Fruit fly (Drosophila melanogaster) whole organism, embryonic: Measurements from ENCODE around the gene Atg12.
A peak's percentile ranks its signal among the peaks of the same experiment; 100 is the strongest.

ENCODE experiments used
- CG10267 ChIP-seq: fragments of 200-800 bp; sonication (Bioruptor generic); optimal IDR thresholded peaks from 2 replicates; lab custom pipeline; 2018; ENCODE audit warnings: missing biosample characterization, mild to moderate bottlenecking, missing genetic modification characterization, moderate library complexity
- CG11085 ChIP-seq: fragments of 200-800 bp; sonication (Bioruptor generic); IDR thresholded peaks from 2 replicates; pipeline ENCODE4 v1.3.6; 2022; ENCODE audit warnings: missing biosample characterization, missing genetic modification characterization
- CG11560 ChIP-seq: fragments of 200-800 bp; sonication (Bioruptor generic); IDR thresholded peaks from 3 replicates; pipeline ENCODE4 v1.3.6; 2022; ENCODE audit warnings: missing biosample characterization, missing genetic modification characterization
- CG11696 ChIP-seq: fragments of 200-800 bp; sonication (Bioruptor generic); IDR thresholded peaks from 2 replicates; pipeline ENCODE4 v1.3.6; 2022; ENCODE audit warnings: missing biosample characterization, missing genetic modification characterization
- CG12104 ChIP-seq: fragments of 200-800 bp; sonication (Bioruptor generic); optimal IDR thresholded peaks from 3 replicates; lab custom pipeline; 2016; ENCODE audit warnings: missing biosample characterization, missing genetic modification characterization
- CG12299 ChIP-seq: fragments of 200-800 bp; sonication (Bioruptor generic); optimal IDR thresholded peaks from 2 replicates; lab custom pipeline; 2018; ENCODE audit warnings: missing biosample characterization, mild to moderate bottlenecking, missing genetic modification characterization
- CG13775 ChIP-seq: fragments of 200-800 bp; sonication (Bioruptor generic); optimal IDR thresholded peaks from 3 replicates; lab custom pipeline; 2017; ENCODE audit warnings: missing biosample characterization, mild to moderate bottlenecking, missing genetic modification characterization
- CG14441 ChIP-seq: fragments of 200-800 bp; sonication (Bioruptor generic); IDR thresholded peaks from 2 replicates; pipeline ENCODE4 v1.3.6; 2022; ENCODE audit warnings: missing biosample characterization, missing genetic modification characterization
- CG15011 ChIP-seq: fragments of 200-800 bp; sonication (Bioruptor generic); optimal IDR thresholded peaks from 3 replicates; lab custom pipeline; 2018; ENCODE audit warnings: missing biosample characterization, mild to moderate bottlenecking, missing genetic modification characterization
- CG15601 ChIP-seq: fragments of 200-800 bp; sonication (Bioruptor generic); optimal IDR thresholded peaks from 3 replicates; lab custom pipeline; 2019; ENCODE audit warnings: missing biosample characterization, mild to moderate bottlenecking, missing genetic modification characterization, moderate library complexity
- CG17186 ChIP-seq: fragments of 200-800 bp; sonication (Bioruptor generic); optimal IDR thresholded peaks from 3 replicates; lab custom pipeline; 2017; ENCODE audit warnings: missing biosample characterization, missing genetic modification reagents, missing genetic modification characterization
- CG17829 ChIP-seq: fragments of 200-800 bp; optimal IDR thresholded peaks from 2 replicates; lab custom pipeline; 2019; ENCODE audit warnings: missing biosample characterization, mild to moderate bottlenecking, missing genetic modification characterization, moderate library complexity
- CG1832 ChIP-seq: fragments of 200-800 bp; sonication (Bioruptor generic); optimal IDR thresholded peaks from 2 replicates; lab custom pipeline; 2017; ENCODE audit warnings: missing biosample characterization, mild to moderate bottlenecking, missing genetic modification characterization, inconsistent platforms
- CG18599 ChIP-seq: fragments of 200-800 bp; sonication (Bioruptor generic); optimal IDR thresholded peaks from 3 replicates; lab custom pipeline; 2017; ENCODE audit warnings: missing biosample characterization, missing genetic modification characterization, mild to moderate bottlenecking, moderate library complexity, missing genetic modification reagents
- CG2875 ChIP-seq: fragments of 200-800 bp; sonication (Bioruptor generic); optimal IDR thresholded peaks from 2 replicates; lab custom pipeline; 2017; ENCODE audit warnings: missing biosample characterization, mild to moderate bottlenecking, missing genetic modification characterization, missing genetic modification reagents
- CG30431 ChIP-seq: fragments of 200-800 bp; sonication (Bioruptor generic); optimal IDR thresholded peaks from 2 replicates; lab custom pipeline; 2017; ENCODE audit warnings: missing biosample characterization, missing genetic modification characterization
- CG3838 ChIP-seq: fragments of 200-800 bp; sonication (Bioruptor generic); optimal IDR thresholded peaks from 3 replicates; lab custom pipeline; 2016; ENCODE audit warnings: missing biosample characterization, missing genetic modification characterization
- CG4424 ChIP-seq: fragments of 200-800 bp; sonication (Bioruptor generic); optimal IDR thresholded peaks from 3 replicates; lab custom pipeline; 2016; ENCODE audit warnings: missing biosample characterization, missing genetic modification characterization
- CG5245 ChIP-seq: fragments of 200-800 bp; sonication (Bioruptor generic); optimal IDR thresholded peaks from 3 replicates; lab custom pipeline; 2016; ENCODE audit warnings: missing biosample characterization, missing genetic modification characterization
- CG6854 ChIP-seq: fragments of 200-800 bp; sonication (Bioruptor generic); optimal IDR thresholded peaks from 3 replicates; lab custom pipeline; 2017; ENCODE audit warnings: missing biosample characterization, mild to moderate bottlenecking, missing genetic modification characterization
- CG7271 ChIP-seq: fragments of 200-800 bp; sonication (Bioruptor generic); optimal IDR thresholded peaks from 2 replicates; lab custom pipeline; 2018; ENCODE audit warnings: missing biosample characterization, mild to moderate bottlenecking, missing genetic modification characterization, moderate library complexity
- CG7928 ChIP-seq: fragments of 200-800 bp; sonication (Bioruptor generic); optimal IDR thresholded peaks from 2 replicates; lab custom pipeline; 2017; ENCODE audit warnings: missing biosample characterization, mild to moderate bottlenecking, missing genetic modification characterization
- CG8924 ChIP-seq: fragments of 200-800 bp; optimal IDR thresholded peaks from 3 replicates; lab custom pipeline; 2019; ENCODE audit warnings: missing biosample characterization, mild to moderate bottlenecking, missing genetic modification characterization, moderate library complexity
- CG9876 ChIP-seq: fragments of 200-800 bp; sonication (Bioruptor generic); optimal IDR thresholded peaks from 2 replicates; lab custom pipeline; 2016; ENCODE audit warnings: missing biosample characterization, missing genetic modification characterization
- Dek ChIP-seq: fragments of 200-800 bp; sonication (Bioruptor generic); optimal IDR thresholded peaks from 3 replicates; lab custom pipeline; 2019; ENCODE audit warnings: missing biosample characterization, mild to moderate bottlenecking, missing genetic modification characterization, moderate library complexity
- Doc2 ChIP-seq: fragments of 200-800 bp; sonication (Bioruptor generic); IDR thresholded peaks from 2 replicates; pipeline ENCODE4 v1.3.6; 2022; ENCODE audit warnings: missing biosample characterization, missing genetic modification characterization
- Eip74EF ChIP-seq, 2 experiments: fragments of 200-800 bp in 1 of 2; fragments of >200 bp in 1 of 2; sonication (Bioruptor generic) in 1 of 2; optimal IDR thresholded peaks; 2 replicates each; lab custom pipeline; 2017 to 2019; ENCODE audit warnings: missing biosample characterization in 2 of 2, missing genetic modification characterization in 2 of 2, mild to moderate bottlenecking in 1 of 2, moderate library complexity in 1 of 2
- HLH4C ChIP-seq: fragments of 200-800 bp; sonication (Bioruptor generic); IDR thresholded peaks from 3 replicates; pipeline ENCODE4 v1.3.6; 2022; ENCODE audit warnings: missing biosample characterization, missing genetic modification characterization; ENCODE audit not compliant: partially characterized antibody
- Hmr ChIP-seq: fragments of 200-800 bp; sonication (Bioruptor generic); optimal IDR thresholded peaks from 3 replicates; lab custom pipeline; 2017; ENCODE audit warnings: mild to moderate bottlenecking, missing biosample characterization, missing genetic modification reagents, missing genetic modification characterization
- Hsf ChIP-seq: fragments of 200-800 bp; sonication (Bioruptor generic); optimal IDR thresholded peaks from 3 replicates; lab custom pipeline; 2016; ENCODE audit warnings: missing biosample characterization, missing genetic modification characterization
- Jarid2 ChIP-seq: fragments of 200-800 bp; sonication (Bioruptor generic); optimal IDR thresholded peaks from 3 replicates; lab custom pipeline; 2017; ENCODE audit warnings: mild to moderate bottlenecking, missing biosample characterization, missing genetic modification reagents, missing genetic modification characterization
- Sox100B ChIP-seq: fragments of 200-800 bp; sonication (Bioruptor generic); optimal IDR thresholded peaks from 3 replicates; lab custom pipeline; 2018; ENCODE audit warnings: missing biosample characterization, mild to moderate bottlenecking, missing genetic modification characterization
- Sox102F ChIP-seq: fragments of 200-800 bp; sonication (Bioruptor generic); optimal IDR thresholded peaks from 2 replicates; lab custom pipeline; 2018; ENCODE audit warnings: missing biosample characterization, mild to moderate bottlenecking, missing genetic modification characterization, moderate library complexity
- ci ChIP-seq: fragments of 200-800 bp; sonication (Bioruptor generic); IDR thresholded peaks from 3 replicates; pipeline ENCODE4 v1.3.6; 2022; ENCODE audit warnings: missing biosample characterization, missing genetic modification characterization
- fd3F ChIP-seq: fragments of 200-800 bp; sonication (Bioruptor generic); optimal IDR thresholded peaks from 2 replicates; lab custom pipeline; 2018; ENCODE audit warnings: missing biosample characterization, mild to moderate bottlenecking, missing genetic modification characterization, moderate library complexity
- gce ChIP-seq: fragments of 200-800 bp; sonication (Bioruptor generic); IDR thresholded peaks from 3 replicates; pipeline ENCODE4 v1.3.6; 2022; ENCODE audit warnings: missing biosample characterization, missing genetic modification characterization
- grau ChIP-seq: fragments of 200-800 bp; optimal IDR thresholded peaks from 3 replicates; lab custom pipeline; 2019; ENCODE audit warnings: missing biosample characterization, mild to moderate bottlenecking, missing genetic modification characterization, moderate library complexity
- gt ChIP-seq: fragments of 200-800 bp; sonication (Bioruptor generic); IDR thresholded peaks from 2 replicates; pipeline ENCODE4 v1.3.6; 2022; ENCODE audit warnings: missing biosample characterization, missing genetic modification characterization
- lola ChIP-seq, 3 experiments: fragments of >200 bp in 2 of 3; fragments of 200-800 bp in 1 of 3; sonication (Bioruptor generic) in 1 of 3; optimal IDR thresholded peaks; 2 replicates each; lab custom pipeline; 2017 to 2019; ENCODE audit warnings: missing biosample characterization in 3 of 3, missing genetic modification characterization in 3 of 3, mild to moderate bottlenecking in 1 of 3, moderate library complexity in 1 of 3
- mirr ChIP-seq: fragments of 200-800 bp; sonication (Bioruptor generic); optimal IDR thresholded peaks from 3 replicates; lab custom pipeline; 2018; ENCODE audit warnings: missing biosample characterization, mild to moderate bottlenecking, missing genetic modification characterization
- pan ChIP-seq, 4 experiments: fragments of >200 bp in 3 of 4; fragments of 200-800 bp in 1 of 4; sonication (Bioruptor generic) in 1 of 4; optimal IDR thresholded peaks in 3 of 4; IDR thresholded peaks in 1 of 4; 2 replicates each; pipeline versions ENCODE4 v1.3.6 to Lab custom; 2017 to 2022; ENCODE audit warnings: missing biosample characterization in 2 of 4, missing genetic modification characterization in 2 of 4, mixed read lengths in 1 of 4
- pnt ChIP-seq: fragments of 200-800 bp; sonication (Bioruptor generic); optimal IDR thresholded peaks from 3 replicates; lab custom pipeline; 2016; ENCODE audit warnings: missing biosample characterization, missing genetic modification characterization
- seq ChIP-seq: fragments of 200-800 bp; sonication (Bioruptor generic); IDR thresholded peaks from 2 replicates; pipeline ENCODE4 v1.3.6; 2022; ENCODE audit warnings: missing biosample characterization, missing genetic modification characterization
- slou ChIP-seq: fragments of 200-800 bp; sonication (Bioruptor generic); optimal IDR thresholded peaks from 3 replicates; lab custom pipeline; 2016; ENCODE audit warnings: missing biosample characterization, missing genetic modification characterization
- sqz ChIP-seq: fragments of 200-800 bp; sonication (Bioruptor generic); optimal IDR thresholded peaks from 3 replicates; lab custom pipeline; 2018; ENCODE audit warnings: missing biosample characterization, mild to moderate bottlenecking, missing genetic modification characterization
- tgo ChIP-seq: fragments of 200-800 bp; sonication (Bioruptor generic); IDR thresholded peaks from 3 replicates; pipeline ENCODE4 v1.3.6; 2022; ENCODE audit warnings: missing biosample characterization, missing genetic modification characterization
- ttk ChIP-seq: fragments of 200-800 bp; sonication (Bioruptor generic); IDR thresholded peaks from 2 replicates; pipeline ENCODE4 v2.1.2; 2022; ENCODE audit warnings: missing biosample characterization, missing genetic modification characterization
- usp ChIP-seq: fragments of >200 bp; optimal IDR thresholded peaks from 2 replicates; lab custom pipeline; 2017; ENCODE audit warnings: missing biosample characterization, missing genetic modification characterization
- zen2 ChIP-seq: fragments of 200-800 bp; sonication (Bioruptor generic); IDR thresholded peaks from 3 replicates; pipeline ENCODE4 v1.3.6; 2022; ENCODE audit warnings: missing biosample characterization, missing genetic modification characterization; ENCODE audit not compliant: partially characterized antibody

Atg12 gene

DNA sequence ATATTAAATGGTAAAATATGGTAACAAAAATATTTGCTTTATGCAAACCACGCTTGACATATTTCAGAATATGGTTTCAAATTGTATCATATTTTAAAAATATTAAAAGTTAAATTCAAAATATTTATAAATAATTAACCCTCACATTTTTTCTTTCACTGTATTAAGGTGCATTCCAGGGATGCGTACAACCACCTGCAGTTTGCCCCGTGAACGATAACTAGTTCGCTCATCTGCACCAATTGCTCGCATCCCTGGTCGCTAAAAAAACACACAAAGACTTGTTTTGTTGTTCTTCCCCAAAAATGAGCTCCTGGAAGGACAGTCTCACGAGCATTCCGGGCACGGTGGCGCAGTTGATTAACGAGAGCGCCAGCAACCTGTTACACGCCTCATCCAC, 4.8 kb upstream of the Atg12 start, which contains the start of gene DEF8 (continued):
- TF ChIP-seq Jarid2 (GFP tag; lab: Kevin White, UChicago) (peak; percentile 47), pnt (GFP tag; lab: Kevin White, UChicago) (peak; percentile 19), CG9876 (GFP tag; lab: Kevin White, UChicago) (no peak), mirr (no peak), Doc2 (no peak), CG17186 (GFP tag; lab: Kevin White, UChicago) (peak; percentile 82), lola (GFP tag; optimal IDR thresholded peaks at IDR 0.05; lab: Kevin White, UChicago) (peak in 1 of 3 experiments; percentile 91), CG12104 (GFP tag; lab: Kevin White, UChicago) (peak; percentile 76), CG12299 (peak; percentile 78), gt (GFP tag; lab: Robert Waterston, UW) (0 out of 2 replicates have a peak, but pooled peaks have one; percentile 22), seq (peak; percentile 69), CG30431 (peak; percentile 51), CG15011 (GFP tag; lab: Kevin White, UChicago) (no peak), CG7271 (peak; percentile 83), sqz (GFP tag; lab: Kevin White, UChicago) (peak; percentile 85), Sox100B (GFP tag; lab: Kevin White, UChicago) (peak; percentile 88), ci (GFP tag; lab: Robert Waterston, UW) (peak; percentile 89), CG2875 (GFP tag; lab: Kevin White, UChicago) (peak; percentile 56), pan (optimal IDR thresholded peaks at IDR 0.05; lab: Kevin White, UChicago) (no peak), pan (GFP tag; optimal IDR thresholded peaks at IDR 0.05 in 1 of 2, IDR thresholded peaks at IDR 0.05 in 1 of 2) (peak in 1 of 2 experiments; percentile 91), CG11696 (GFP tag; lab: Robert Waterston, UW) (peak; percentile 72), Hmr (GFP tag; lab: Kevin White, UChicago) (no peak), slou (GFP tag; lab: Kevin White, UChicago) (no peak), CG5245 (peak; percentile 73), CG1832 (GFP tag; lab: Kevin White, UChicago) (no peak), fd3F (GFP tag; lab: Kevin White, UChicago) (peak; percentile 77), Eip74EF (GFP tag; optimal IDR thresholded peaks at IDR 0.05; lab: Kevin White, UChicago) (no peak), CG13775 (peak; percentile 81), HLH4C (GFP tag; lab: Robert Waterston, UW) (no peak), CG15601 (tag; lab: Kevin White, UChicago) (peak; percentile 87), CG8924 (tag; lab: Kevin White, UChicago) (peak; percentile 92), Hsf (GFP tag; lab: Kevin White, UChicago) (peak; percentile 59), CG3838 (GFP tag; lab: Kevin White, UChicago) (peak; percentile 1), CG7928 (peak; percentile 97), CG10267 (tag; lab: Kevin White, UChicago) (peak; percentile 88), usp (no peak), CG11560 (tag; lab: Robert Waterston, UW) (peak; percentile 60; the same call in 1 of the 3 replicates), zen2 (GFP tag; lab: Robert Waterston, UW) (no peak), CG17829 (peak; percentile 89), ttk (GFP tag; lab: Robert Waterston, UW) (peak; percentile 70), Sox102F (GFP tag; lab: Kevin White, UChicago) (peak; percentile 93), CG18599 (peak; percentile 83), CG11085 (GFP tag; lab: Robert Waterston, UW) (peak; percentile 67), CG6854 (GFP tag; lab: Kevin White, UChicago) (peak; percentile 64), tgo (GFP tag; lab: Robert Waterston, UW) (peak; percentile 74), CG4424 (peak; percentile 81), CG14441 (peak; percentile 76), grau (tag; lab: Kevin White, UChicago) (peak; percentile 90), Dek (peak; percentile 86), gce (GFP tag; lab: Robert Waterston, UW) (peak; percentile 89)
